Worm (Caenorhabditis elegans): ENCODE results near the gene coq-6.

Gene coq-6

ce11 chrV:9346804-9347203 is 10.2 kb downstream of the coq-6 start, which contains the start of the genes K07B1.7 and try-5 (continued):
- TF ChIP-seq elt-2 (tag; optimal IDR thresholded peaks at IDR 0.05), result no peak

- TF ChIP-seq lin-35 (GFP tag; optimal IDR thresholded peaks at IDR 0.05) (no peak), efl-1 (optimal IDR thresholded peaks at IDR 0.05) (no peak), efl-1 (GFP tag; optimal IDR thresholded peaks at IDR 0.05 in 1 of 2) (peak in 1 of 2 experiments; percentile 10)
These were observed 13.1 kb downstream of the coq-6 start, which contains the start of gene srx-47 for ce11 chrV:9349687-9350086. srx-47 (plus strand) TSS chrV:9349987.

DNA sequence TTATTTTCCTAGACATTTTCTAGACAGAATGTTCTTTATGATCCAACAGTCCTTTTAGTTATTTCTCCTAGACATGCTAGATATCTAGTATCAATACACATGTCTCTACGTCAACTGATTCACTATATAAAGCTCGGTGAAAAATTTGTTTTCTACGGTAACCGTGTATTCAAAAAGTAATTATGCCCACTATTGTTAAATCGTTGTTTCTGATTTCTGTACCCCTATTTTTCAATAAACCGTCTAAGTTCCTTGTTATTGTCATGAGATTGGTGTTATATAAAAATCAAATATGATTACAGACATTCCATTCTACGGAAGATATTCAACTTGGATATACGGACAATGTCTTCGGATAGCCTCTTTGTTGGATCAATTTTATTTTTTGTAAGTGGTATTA is 16.4 kb downstream of the coq-6 start, which contains the start of gene srx-46:
Gene srx-46 (plus strand): TSS at position 301 of the 400 bp plus-strand sequence.
- TF ChIP-seq nhr-47 (tag; optimal IDR thresholded peaks at IDR 0.05) (no peak), elt-3 (tag; optimal IDR thresholded peaks at IDR 0.05) (no peak), fkh-10 (GFP tag; optimal IDR thresholded peaks at IDR 0.05) (no peak), dpl-1 (GFP tag; optimal IDR thresholded peaks at IDR 0.05) (no peak), tbx-2 (tag; optimal IDR thresholded peaks at IDR 0.05) (no peak), sox-4 (tag; optimal IDR thresholded peaks at IDR 0.05) (no peak), xbp-1 (tag; optimal IDR thresholded peaks at IDR 0.05) (no peak), nhr-12 (tag; optimal IDR thresholded peaks at IDR 0.05) (no peak)

DNA sequence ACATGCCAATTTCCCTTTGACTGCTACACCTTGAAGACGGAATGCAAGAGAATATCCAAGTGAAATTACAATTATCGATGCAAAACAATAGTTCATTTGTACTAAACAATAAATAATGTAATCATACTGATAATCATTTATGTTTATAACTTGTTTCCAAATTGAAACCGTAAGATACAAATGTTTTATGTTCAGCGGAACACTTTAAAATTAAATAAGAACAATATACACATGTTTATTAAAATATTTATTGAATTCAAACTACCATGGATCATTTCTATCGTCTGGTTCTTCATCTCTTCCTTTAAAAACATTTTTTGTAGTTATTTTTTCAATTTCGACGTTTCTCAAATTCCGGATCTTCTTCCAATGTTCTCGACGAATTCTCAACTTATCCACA is 18.8 kb downstream of the coq-6 start, which contains the start of gene ttr-40:
Gene ttr-40 (minus strand): TSS at position 101 of the 400 bp plus-strand sequence.
- TF ChIP-seq lir-3 (tag; optimal IDR thresholded peaks at IDR 0.05; ENCODE audit: poor library complexity) (no peak), pqm-1 (tag; optimal IDR thresholded peaks at IDR 0.05) (no peak), nhr-84 (tag; optimal IDR thresholded peaks at IDR 0.05) (no peak), hlh-17 (GFP tag; optimal IDR thresholded peaks at IDR 0.05; ENCODE audit: borderline replicate concordance) (no peak), C04F5.9 (tag; optimal IDR thresholded peaks at IDR 0.05) (no peak), fos-1 (tag; optimal IDR thresholded peaks at IDR 0.05) (no peak), mab-9 (GFP tag; IDR thresholded peaks at IDR 0.05) (no peak), lin-35 (GFP tag; optimal IDR thresholded peaks at IDR 0.05) (no peak), rnt-1 (tag; optimal IDR thresholded peaks at IDR 0.05) (no peak), pag-3 (tag; optimal IDR thresholded peaks at IDR 0.05; ENCODE audit: borderline replicate concordance, insufficient read depth) (no peak), nhr-47 (tag; optimal IDR thresholded peaks at IDR 0.05) (no peak), swsn-7 (tag; optimal IDR thresholded peaks at IDR 0.05) (no peak), ama-1 (optimal IDR thresholded peaks at IDR 0.05) (no peak), vab-15 (tag; optimal IDR thresholded peaks at IDR 0.05) (no peak), zag-1 (tag; optimal IDR thresholded peaks at IDR 0.05) (no peak), nhr-12 (tag; optimal IDR thresholded peaks at IDR 0.05) (no peak), grh-1 (GFP tag; IDR thresholded peaks at IDR 0.05) (no peak), ceh-8 (GFP tag; optimal IDR thresholded peaks at IDR 0.05) (no peak), hpl-2 (GFP tag; optimal IDR thresholded peaks at IDR 0.05) (no peak)

DNA sequence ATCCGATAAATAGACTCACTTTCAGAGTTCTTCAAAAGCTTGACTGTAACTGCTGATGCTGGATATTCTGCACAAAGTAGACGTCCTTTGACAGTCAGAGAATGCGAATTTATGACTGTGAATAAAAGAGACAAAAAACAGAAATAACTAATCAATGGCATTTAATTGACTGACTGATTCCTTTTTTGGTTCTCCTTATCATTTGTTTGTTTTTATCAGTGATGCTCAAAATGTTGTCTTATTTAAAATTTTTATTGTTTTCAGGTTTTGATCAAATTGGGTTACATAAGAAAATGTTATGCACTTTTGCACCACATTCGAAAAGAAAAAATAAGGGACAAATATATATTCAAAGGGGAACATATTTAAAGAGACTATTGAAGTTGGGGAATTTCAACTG is 19.8 kb downstream of the coq-6 start, which contains the start of gene ttr-49:
Gene ttr-49 (minus strand): TSS at position 171 of the 400 bp plus-strand sequence.
- TF ChIP-seq ama-1 (optimal IDR thresholded peaks at IDR 0.05) (no peak), nhr-237 (tag; optimal IDR thresholded peaks at IDR 0.05) (no peak), elt-2 (tag; optimal IDR thresholded peaks at IDR 0.05) (peak; percentile 41)

DNA sequence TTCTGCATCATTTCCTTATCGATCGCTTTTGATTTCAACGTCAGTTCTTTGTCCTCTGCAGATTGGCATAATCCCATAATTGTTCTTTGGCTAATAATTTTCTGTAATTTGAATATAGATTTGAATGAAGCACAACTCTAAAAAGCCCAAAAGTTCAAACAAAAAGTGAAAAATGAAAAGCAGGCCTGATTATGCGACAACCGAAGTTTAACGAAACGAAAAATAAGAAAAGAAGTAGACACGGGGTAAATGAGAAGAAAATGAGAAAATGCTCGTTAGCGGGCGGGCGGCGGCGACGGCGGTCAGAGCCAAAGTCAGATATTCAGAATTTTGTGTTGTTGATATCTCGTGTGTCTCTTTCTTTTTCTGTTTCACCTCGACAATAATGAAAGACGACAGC is 23.1 kb downstream of the coq-6 start, which contains the start of gene gpa-3:
Gene gpa-3 (minus strand): TSS at position 101 of the 400 bp plus-strand sequence.
- TF ChIP-seq nhr-71 (tag; optimal IDR thresholded peaks at IDR 0.05) (peak; percentile 11), F16B12.6 (tag; optimal IDR thresholded peaks at IDR 0.05) (no peak)

Measured in whole organism, L1 larva.